Fruit fly (Drosophila melanogaster) S2 (cell line): ENCODE results near the gene Cad87A.

Source experiments
- CG8478 ChIP-seq: fragments of >200 bp; optimal IDR thresholded peaks from 2 replicates; lab custom pipeline; 2018
- CTCF ChIP-seq, 2 experiments: fragments of >200 bp; optimal IDR thresholded peaks; 2 replicates each; lab custom pipeline; 2018

DNA sequence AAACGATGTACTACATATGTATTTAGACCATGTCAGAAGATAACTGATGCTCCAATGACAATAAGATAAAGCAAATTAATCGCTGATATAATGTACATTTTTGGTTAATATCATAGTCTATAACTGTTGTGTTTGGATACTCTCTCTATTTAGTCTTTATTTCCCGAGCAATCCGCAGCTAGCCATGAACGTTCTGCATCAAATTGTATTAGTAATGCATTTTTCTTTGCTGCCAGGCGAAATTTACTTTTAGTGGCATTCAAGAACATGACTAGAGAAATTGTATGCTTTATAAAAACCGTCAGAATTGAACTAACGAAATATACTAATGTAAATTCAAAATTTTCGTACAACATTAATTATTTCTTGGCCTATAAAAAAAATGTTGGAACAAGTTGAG lies 22.5 kb upstream of the Cad87A start, which contains the start of gene GC2:
- TF ChIP-seq CG8478 (lab: Kevin White, UChicago) (no peak), CTCF (optimal IDR thresholded peaks at IDR 0.05; lab: Kevin White, UChicago) (no peak)
